Worm (Caenorhabditis elegans) whole organism, mixed stage, embryonic: ENCODE results near the gene C55B6.5.

Source experiments
- bed-3 ChIP-seq: fragments of 200-800 bp; sonication (Bioruptor generic); optimal IDR thresholded peaks from 3 replicates; lab custom pipeline; 2018; ENCODE audit warnings: mild to moderate bottlenecking, missing genetic modification characterization, moderate library complexity, missing compliant biosample characterization
- blmp-1 ChIP-seq: fragments of 150-350 bp; optimal IDR thresholded peaks from 2 replicates; lab custom pipeline; 2014; ENCODE audit warnings: missing biosample characterization, missing genetic modification characterization
- ces-1 ChIP-seq: fragments of 150-350 bp; optimal IDR thresholded peaks from 2 replicates; lab custom pipeline; 2014; ENCODE audit warnings: missing biosample characterization, missing genetic modification reagents, missing genetic modification characterization
- lsy-2 ChIP-seq: fragments of 150-350 bp; optimal IDR thresholded peaks from 2 replicates; lab custom pipeline; 2014; ENCODE audit warnings: missing biosample characterization, missing genetic modification characterization
- nhr-12 ChIP-seq: fragments of 150-350 bp; optimal IDR thresholded peaks from 2 replicates; lab custom pipeline; 2014; ENCODE audit warnings: missing biosample characterization, missing genetic modification characterization
- nhr-2 ChIP-seq: fragments of 150-350 bp; optimal IDR thresholded peaks from 2 replicates; lab custom pipeline; 2014; ENCODE audit warnings: missing biosample characterization, missing genetic modification characterization
- nhr-76 ChIP-seq: sonication (generic microtip); optimal IDR thresholded peaks from 2 replicates; lab custom pipeline; 2017; ENCODE audit warnings: missing biosample characterization, missing genetic modification characterization
- snpc-4 ChIP-seq: fragments of 150-350 bp; optimal IDR thresholded peaks from 2 replicates; lab custom pipeline; 2014; ENCODE audit warnings: missing biosample characterization, missing genetic modification characterization
- unc-39 ChIP-seq: fragments of 150-350 bp; optimal IDR thresholded peaks from 2 replicates; lab custom pipeline; 2014; ENCODE audit warnings: missing biosample characterization, missing genetic modification characterization
- unc-62 ChIP-seq: fragments of 150-350 bp; optimal IDR thresholded peaks from 2 replicates; lab custom pipeline; 2014; ENCODE audit warnings: missing biosample characterization, missing genetic modification reagents, missing genetic modification characterization
- ztf-11 ChIP-seq: fragments of 150-350 bp; optimal IDR thresholded peaks from 2 replicates; lab custom pipeline; 2014; ENCODE audit warnings: missing biosample characterization, missing genetic modification characterization

- TF ChIP-seq nhr-2, result no peak
- TF ChIP-seq lsy-2 (tag; lab: Kevin White, UChicago), result no peak
- no peak for TF ChIP-seq ztf-11 (tag; lab: Kevin White, UChicago)
- no peak for TF ChIP-seq snpc-4 (tag; lab: Kevin White, UChicago)
- TF ChIP-seq blmp-1 (tag; lab: Kevin White, UChicago), result no peak
- no peak for TF ChIP-seq unc-39 (tag; lab: Kevin White, UChicago)
- no peak for TF ChIP-seq nhr-12 (tag; lab: Kevin White, UChicago)
- no peak for TF ChIP-seq ces-1
- no peak for TF ChIP-seq unc-62
- no peak for TF ChIP-seq nhr-76 (tag; lab: Kevin White, UChicago)
- TF ChIP-seq bed-3 (GFP tag; lab: Kevin White, UChicago), result no peak
Measured at ce11 chrX:7230321-7230720, 25.2 kb upstream of the C55B6.5 start.
